Fruit fly (Drosophila melanogaster) whole organism, embryonic: ENCODE results near the gene CG15200.
A peak's percentile ranks its signal among the peaks of the same experiment; 100 is the strongest.

ENCODE experiments used
- Bgb ChIP-seq: fragments of 200-800 bp; sonication (Bioruptor generic); IDR thresholded peaks from 2 replicates; pipeline ENCODE4 v1.3.6; 2022; ENCODE audit warnings: missing biosample characterization, missing genetic modification characterization; ENCODE audit not compliant: partially characterized antibody
- Blimp-1 ChIP-seq: fragments of 200-800 bp; sonication (Bioruptor generic); optimal IDR thresholded peaks from 3 replicates; lab custom pipeline; 2018; ENCODE audit warnings: missing biosample characterization, missing genetic modification characterization, mild to moderate bottlenecking, moderate library complexity, missing genetic modification reagents
- CG10462 ChIP-seq: fragments of 200-800 bp; sonication (Bioruptor generic); optimal IDR thresholded peaks from 2 replicates; lab custom pipeline; 2016; ENCODE audit warnings: missing biosample characterization, missing genetic modification characterization
- CG11696 ChIP-seq: fragments of 200-800 bp; sonication (Bioruptor generic); IDR thresholded peaks from 2 replicates; pipeline ENCODE4 v1.3.6; 2022; ENCODE audit warnings: missing biosample characterization, missing genetic modification characterization
- CG13287 ChIP-seq: fragments of 200-800 bp; sonication (Bioruptor generic); IDR thresholded peaks from 2 replicates; pipeline ENCODE4 v1.3.6; 2022; ENCODE audit warnings: missing biosample characterization, missing genetic modification characterization; ENCODE audit not compliant: partially characterized antibody
- CG13894 ChIP-seq: fragments of 200-800 bp; sonication (Bioruptor generic); optimal IDR thresholded peaks from 3 replicates; lab custom pipeline; 2018; ENCODE audit warnings: missing biosample characterization, mild to moderate bottlenecking, missing genetic modification characterization, moderate library complexity
- CG15696 ChIP-seq: fragments of 200-800 bp; sonication (Bioruptor generic); optimal IDR thresholded peaks from 2 replicates; lab custom pipeline; 2019; ENCODE audit warnings: missing biosample characterization, mild to moderate bottlenecking, missing genetic modification characterization, moderate library complexity
- CG16779 ChIP-seq: fragments of 200-800 bp; sonication (Bioruptor generic); IDR thresholded peaks from 2 replicates; pipeline ENCODE4 v1.3.6; 2022; ENCODE audit warnings: missing biosample characterization, missing genetic modification characterization
- CG16813 ChIP-seq: fragments of 200-800 bp; sonication (Bioruptor generic); IDR thresholded peaks from 3 replicates; pipeline ENCODE4 v1.3.6; 2022; ENCODE audit warnings: missing biosample characterization, missing genetic modification characterization; ENCODE audit not compliant: partially characterized antibody
- CG16863 ChIP-seq: fragments of 200-800 bp; sonication (Bioruptor generic); optimal IDR thresholded peaks from 3 replicates; lab custom pipeline; 2016; ENCODE audit warnings: missing biosample characterization, missing genetic modification characterization
- CG17385 ChIP-seq: fragments of 200-800 bp; sonication (Bioruptor generic); optimal IDR thresholded peaks from 3 replicates; lab custom pipeline; 2018; ENCODE audit warnings: missing biosample characterization, mild to moderate bottlenecking, missing genetic modification characterization
- CG17829 ChIP-seq: fragments of 200-800 bp; optimal IDR thresholded peaks from 2 replicates; lab custom pipeline; 2019; ENCODE audit warnings: missing biosample characterization, mild to moderate bottlenecking, missing genetic modification characterization, moderate library complexity
- CG2199 ChIP-seq: fragments of 200-800 bp; sonication (Bioruptor generic); IDR thresholded peaks from 3 replicates; pipeline ENCODE4 v1.3.6; 2022; ENCODE audit warnings: missing biosample characterization, missing genetic modification characterization
- CG30020 ChIP-seq: fragments of 200-800 bp; optimal IDR thresholded peaks from 2 replicates; lab custom pipeline; 2019; ENCODE audit warnings: missing biosample characterization, mild to moderate bottlenecking, missing genetic modification characterization, moderate library complexity
- CG33213 ChIP-seq: fragments of 200-800 bp; sonication (Bioruptor generic); optimal IDR thresholded peaks from 3 replicates; lab custom pipeline; 2016; ENCODE audit warnings: missing biosample characterization, missing genetic modification characterization
- CG4424 ChIP-seq: fragments of 200-800 bp; sonication (Bioruptor generic); optimal IDR thresholded peaks from 3 replicates; lab custom pipeline; 2016; ENCODE audit warnings: missing biosample characterization, missing genetic modification characterization
- CG8290 ChIP-seq, 3 experiments: fragments of 200-800 bp; sonication (Bioruptor generic); optimal IDR thresholded peaks; 2 replicates each; lab custom pipeline; 2016 to 2019; ENCODE audit warnings: missing biosample characterization in 3 of 3, missing genetic modification characterization in 3 of 3, mild to moderate bottlenecking in 2 of 3, moderate library complexity in 1 of 3
- CTCF ChIP-seq: fragments of 200-800 bp; sonication (Bioruptor generic); optimal IDR thresholded peaks from 2 replicates; lab custom pipeline; 2017; ENCODE audit warnings: missing biosample characterization, mild to moderate bottlenecking, missing genetic modification characterization, moderate library complexity
- CoRest ChIP-seq: fragments of 200-800 bp; sonication (Bioruptor generic); optimal IDR thresholded peaks from 3 replicates; lab custom pipeline; 2018; ENCODE audit warnings: missing biosample characterization, mild to moderate bottlenecking, missing genetic modification characterization, moderate library complexity
- D19B ChIP-seq: fragments of 200-800 bp; sonication (Bioruptor generic); optimal IDR thresholded peaks from 2 replicates; lab custom pipeline; 2017; ENCODE audit warnings: missing biosample characterization, mild to moderate bottlenecking, missing genetic modification characterization
- Dad ChIP-seq: fragments of 200-800 bp; sonication (Bioruptor generic); optimal IDR thresholded peaks from 3 replicates; lab custom pipeline; 2016; ENCODE audit warnings: missing biosample characterization, missing genetic modification characterization
- Doc2 ChIP-seq: fragments of 200-800 bp; sonication (Bioruptor generic); IDR thresholded peaks from 2 replicates; pipeline ENCODE4 v1.3.6; 2022; ENCODE audit warnings: missing biosample characterization, missing genetic modification characterization
- Doc3 ChIP-seq: fragments of 200-800 bp; sonication (Bioruptor generic); IDR thresholded peaks from 3 replicates; pipeline ENCODE4 v1.3.6; 2022; ENCODE audit warnings: missing biosample characterization, missing genetic modification characterization; ENCODE audit not compliant: partially characterized antibody
- Gsc ChIP-seq: fragments of 200-800 bp; sonication (Bioruptor generic); IDR thresholded peaks from 2 replicates; pipeline ENCODE4 v1.3.6; 2022; ENCODE audit warnings: missing biosample characterization, missing genetic modification characterization
- Gug ChIP-seq: fragments of 200-800 bp; sonication (Bioruptor generic); IDR thresholded peaks from 4 replicates; pipeline ENCODE4 v1.3.6; 2022; ENCODE audit warnings: missing biosample characterization, missing genetic modification characterization
- HmgZ ChIP-seq: fragments of 200-800 bp; sonication (Bioruptor generic); optimal IDR thresholded peaks from 2 replicates; lab custom pipeline; 2018; ENCODE audit warnings: missing biosample characterization, mild to moderate bottlenecking, missing genetic modification characterization
- Hsf ChIP-seq: fragments of 200-800 bp; sonication (Bioruptor generic); optimal IDR thresholded peaks from 3 replicates; lab custom pipeline; 2016; ENCODE audit warnings: missing biosample characterization, missing genetic modification characterization
- Jarid2 ChIP-seq: fragments of 200-800 bp; sonication (Bioruptor generic); optimal IDR thresholded peaks from 3 replicates; lab custom pipeline; 2017; ENCODE audit warnings: mild to moderate bottlenecking, missing biosample characterization, missing genetic modification reagents, missing genetic modification characterization
- Mad ChIP-seq: fragments of 200-800 bp; sonication (Bioruptor generic); optimal IDR thresholded peaks from 2 replicates; lab custom pipeline; 2016; ENCODE audit warnings: missing biosample characterization, missing genetic modification characterization
- Max ChIP-seq: fragments of 200-800 bp; sonication (Bioruptor generic); optimal IDR thresholded peaks from 2 replicates; lab custom pipeline; 2016; ENCODE audit warnings: missing biosample characterization, mild to moderate bottlenecking, missing genetic modification characterization
- Med ChIP-seq: fragments of 200-800 bp; sonication (Bioruptor generic); peaks from one replicate; lab custom pipeline; 2016; ENCODE audit warnings: missing biosample characterization, missing genetic modification characterization, mild to moderate bottlenecking, inconsistent platforms, moderate library complexity
- Nf-YB ChIP-seq: fragments of 200-800 bp; sonication (Bioruptor generic); optimal IDR thresholded peaks from 3 replicates; lab custom pipeline; 2019; ENCODE audit warnings: missing biosample characterization, mild to moderate bottlenecking, missing genetic modification characterization, moderate library complexity
- Sox102F ChIP-seq: fragments of 200-800 bp; sonication (Bioruptor generic); optimal IDR thresholded peaks from 2 replicates; lab custom pipeline; 2018; ENCODE audit warnings: missing biosample characterization, mild to moderate bottlenecking, missing genetic modification characterization, moderate library complexity
- Xbp1 ChIP-seq: fragments of 200-800 bp; sonication (Bioruptor generic); optimal IDR thresholded peaks from 3 replicates; lab custom pipeline; 2016; ENCODE audit warnings: missing biosample characterization, mild to moderate bottlenecking, missing genetic modification characterization
- chn ChIP-seq: fragments of 200-800 bp; sonication (Bioruptor generic); optimal IDR thresholded peaks from 2 replicates; lab custom pipeline; 2016; ENCODE audit warnings: missing biosample characterization, missing genetic modification characterization
- crol ChIP-seq: fragments of 200-800 bp; sonication (Bioruptor generic); IDR thresholded peaks from 2 replicates; pipeline ENCODE4 v1.3.6; 2022; ENCODE audit warnings: missing biosample characterization, missing genetic modification characterization
- esg ChIP-seq: fragments of 200-800 bp; sonication (Bioruptor generic); conservative IDR thresholded peaks from 2 replicates; pipeline ENCODE4 v1.3.6; 2022; ENCODE audit warnings: missing biosample characterization, missing genetic modification characterization
- lilli ChIP-seq: fragments of 200-800 bp; sonication (Bioruptor generic); optimal IDR thresholded peaks from 3 replicates; lab custom pipeline; 2016; ENCODE audit warnings: missing biosample characterization, missing genetic modification characterization
- lola ChIP-seq, 3 experiments: fragments of >200 bp in 2 of 3; fragments of 200-800 bp in 1 of 3; sonication (Bioruptor generic) in 1 of 3; optimal IDR thresholded peaks; 2 replicates each; lab custom pipeline; 2017 to 2019; ENCODE audit warnings: missing biosample characterization in 3 of 3, missing genetic modification characterization in 3 of 3, mild to moderate bottlenecking in 1 of 3, moderate library complexity in 1 of 3
- luna ChIP-seq: fragments of 200-800 bp; sonication (Bioruptor generic); optimal IDR thresholded peaks from 2 replicates; lab custom pipeline; 2016; ENCODE audit warnings: missing biosample characterization, missing genetic modification characterization
- pfk ChIP-seq: fragments of 200-800 bp; sonication (Bioruptor generic); optimal IDR thresholded peaks from 2 replicates; lab custom pipeline; 2018; ENCODE audit warnings: missing biosample characterization, mild to moderate bottlenecking, missing genetic modification characterization, moderate library complexity
- pita ChIP-seq: fragments of 200-800 bp; sonication (Bioruptor generic); optimal IDR thresholded peaks from 2 replicates; lab custom pipeline; 2017; ENCODE audit warnings: missing biosample characterization, mild to moderate bottlenecking, missing genetic modification characterization
- sd ChIP-seq: fragments of 200-800 bp; sonication (Bioruptor generic); optimal IDR thresholded peaks from 3 replicates; lab custom pipeline; 2018; ENCODE audit warnings: missing biosample characterization, mild to moderate bottlenecking, missing genetic modification characterization, moderate library complexity
- so ChIP-seq: fragments of 200-800 bp; sonication (Bioruptor generic); IDR thresholded peaks from 3 replicates; pipeline ENCODE4 v1.3.6; 2022; ENCODE audit warnings: missing biosample characterization, missing genetic modification characterization
- sqz ChIP-seq: fragments of 200-800 bp; sonication (Bioruptor generic); optimal IDR thresholded peaks from 3 replicates; lab custom pipeline; 2018; ENCODE audit warnings: missing biosample characterization, mild to moderate bottlenecking, missing genetic modification characterization
- unc-4 ChIP-seq: fragments of 200-800 bp; sonication (Bioruptor generic); IDR thresholded peaks from 2 replicates; pipeline ENCODE4 v1.3.6; 2022; ENCODE audit warnings: missing biosample characterization, missing genetic modification characterization; ENCODE audit not compliant: partially characterized antibody
- unpg ChIP-seq: fragments of 200-800 bp; sonication (Bioruptor generic); optimal IDR thresholded peaks from 3 replicates; lab custom pipeline; 2018; ENCODE audit warnings: missing biosample characterization, mild to moderate bottlenecking, missing genetic modification characterization, moderate library complexity
- vvl ChIP-seq: fragments of 200-800 bp; sonication (Bioruptor generic); IDR thresholded peaks from 2 replicates; pipeline ENCODE4 v1.3.6; 2022; ENCODE audit warnings: missing biosample characterization, missing genetic modification characterization
- zen2 ChIP-seq: fragments of 200-800 bp; sonication (Bioruptor generic); IDR thresholded peaks from 3 replicates; pipeline ENCODE4 v1.3.6; 2022; ENCODE audit warnings: missing biosample characterization, missing genetic modification characterization; ENCODE audit not compliant: partially characterized antibody

The CG15200 gene

DNA sequence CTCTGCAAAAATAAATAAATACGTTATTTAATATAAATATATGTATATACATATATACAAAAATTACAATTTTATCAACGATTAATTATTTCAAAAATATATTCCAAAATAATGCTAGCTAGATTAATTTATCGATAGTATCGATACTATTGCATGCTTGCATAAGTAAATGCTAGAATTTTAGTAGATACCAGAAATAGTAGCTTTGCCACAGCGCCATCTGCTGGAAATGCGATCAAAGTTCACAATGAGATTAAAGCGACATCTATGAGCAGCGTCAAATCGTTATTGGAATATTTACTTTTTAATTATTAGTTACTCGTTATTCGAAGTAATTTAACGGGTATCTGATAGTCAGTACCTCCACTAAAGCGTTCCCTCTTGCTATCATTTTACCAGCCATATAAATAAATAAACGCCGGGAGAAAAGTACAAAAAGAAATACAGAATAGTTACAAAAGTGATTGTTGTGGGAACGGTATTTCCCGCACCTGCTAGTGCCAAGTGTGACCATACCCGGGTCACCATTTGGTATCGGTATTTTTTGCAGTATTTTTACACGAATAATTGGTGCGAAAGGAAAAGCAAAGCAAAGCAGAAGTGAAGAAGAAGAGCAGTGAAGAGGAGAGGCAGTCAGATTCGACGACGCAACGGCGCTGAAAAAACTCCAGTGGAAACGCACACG lies 28.8 kb upstream of the CG15200 start, which contains the start of the genes rtv and Dlic:
Gene rtv (minus strand): TSS at position 165 of the 685 bp plus-strand sequence.
Gene Dlic (plus strand): TSS at position 596 of the 685 bp plus-strand sequence.
- TF ChIP-seq Gug (GFP tag; lab: Robert Waterston, UW) (0 out of 4 replicates have a peak, but pooled peaks have one; percentile 13), sqz (GFP tag; lab: Kevin White, UChicago) (no peak), unpg (peak; percentile 1), Nf-YB (GFP tag; lab: Kevin White, UChicago) (no peak), CG30020 (tag; lab: Kevin White, UChicago) (peak; percentile 56), CG2199 (no peak), Max (GFP tag; lab: Kevin White, UChicago) (no peak), vvl (GFP tag; lab: Robert Waterston, UW) (peak; percentile 15; the same call in 1 of the 2 replicates), esg (GFP tag; lab: Robert Waterston, UW) (no peak), Gsc (no peak), CoRest (tag; lab: Kevin White, UChicago) (peak; percentile 51), Sox102F (GFP tag; lab: Kevin White, UChicago) (peak; percentile 32), sd (peak; percentile 57), CG11696 (GFP tag; lab: Robert Waterston, UW) (no peak), CG17385 (peak; percentile 92), lola (GFP tag; optimal IDR thresholded peaks at IDR 0.05; lab: Kevin White, UChicago) (no peak), so (no peak), pita (GFP tag; lab: Kevin White, UChicago) (peak; percentile 8), CG4424 (GFP tag; lab: Kevin White, UChicago) (no peak), Hsf (GFP tag; lab: Kevin White, UChicago) (peak; percentile 42), Bgb (GFP tag; lab: Robert Waterston, UW) (peak; percentile 57; the same call in 1 of the 2 replicates), CG16813 (GFP tag; lab: Robert Waterston, UW) (peak; percentile 73), CG15696 (tag; lab: Kevin White, UChicago) (peak; percentile 21), CG10462 (GFP tag; lab: Kevin White, UChicago) (peak; percentile 35), CG16863 (peak; percentile 29), CG17829 (tag; lab: Kevin White, UChicago) (peak; percentile 45), unc-4 (GFP tag; lab: Robert Waterston, UW) (peak; percentile 79), Med (peak; percentile 85), CG13894 (peak; percentile 53), CTCF (peak; percentile 98), CG16779 (GFP tag; lab: Robert Waterston, UW) (no peak), CG8290 (GFP tag; optimal IDR thresholded peaks at IDR 0.05; lab: Kevin White, UChicago) (peak; percentile 52), CG8290 (tag; optimal IDR thresholded peaks at IDR 0.05; lab: Kevin White, UChicago) (peak; percentile 17 to 23), Blimp-1 (GFP tag; lab: Kevin White, UChicago) (no peak), pfk (GFP tag; lab: Kevin White, UChicago) (no peak), CG13287 (GFP tag; lab: Robert Waterston, UW) (peak; percentile 87), D19B (GFP tag; lab: Kevin White, UChicago) (peak; percentile 57), Dad (GFP tag; lab: Kevin White, UChicago) (no peak), zen2 (GFP tag; lab: Robert Waterston, UW) (peak; percentile 22; the same call in 1 of the 3 replicates), Doc2 (no peak), CG33213 (peak; percentile 22), luna (GFP tag; lab: Kevin White, UChicago) (no peak), Xbp1 (GFP tag; lab: Kevin White, UChicago) (peak; percentile 47), Doc3 (peak; percentile 75), lilli (GFP tag; lab: Kevin White, UChicago) (peak; percentile 24), Mad (no peak), Jarid2 (GFP tag; lab: Kevin White, UChicago) (no peak), HmgZ (tag; lab: Kevin White, UChicago) (no peak), chn (GFP tag; lab: Kevin White, UChicago) (peak; percentile 1), crol (GFP tag; lab: Robert Waterston, UW) (peak; percentile 64)
